Worm (Caenorhabditis elegans): ENCODE measurements around the gene sre-49.

sre-49 gene

DNA sequence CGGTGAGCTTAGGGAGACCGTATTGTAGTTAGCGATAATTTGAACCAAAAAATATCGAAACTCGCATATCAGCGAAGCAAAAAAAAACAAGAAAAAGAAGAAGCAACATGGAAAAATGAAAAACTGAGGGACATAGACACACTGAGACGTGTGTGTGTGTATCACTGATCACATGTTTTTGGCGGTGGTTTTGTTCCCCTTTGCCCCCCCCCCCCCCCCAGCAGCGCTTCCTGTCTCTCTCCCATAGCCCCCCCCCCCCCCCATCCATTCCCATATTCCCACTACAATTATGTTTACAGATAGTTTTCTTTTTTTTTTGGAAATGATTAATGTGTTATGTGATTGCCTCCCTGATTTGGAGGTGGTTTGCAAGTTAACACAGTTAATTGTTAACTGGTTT is 50.6 kb downstream of the sre-49 start:
- no peak for TF ChIP-seq zag-1 (tag; optimal IDR thresholded peaks at IDR 0.05)
- no peak for TF ChIP-seq nhr-25 (tag; optimal IDR thresholded peaks at IDR 0.05)
- TF ChIP-seq blmp-1 (tag; optimal IDR thresholded peaks at IDR 0.05; ENCODE audit: insufficient read depth): no peak
- no peak for TF ChIP-seq lin-39 (tag; optimal IDR thresholded peaks at IDR 0.05)
- no peak for TF ChIP-seq unc-39 (tag; optimal IDR thresholded peaks at IDR 0.05)
- no peak for TF ChIP-seq sma-3 (GFP tag; optimal IDR thresholded peaks at IDR 0.05)
- no peak for TF ChIP-seq unc-62 (GFP tag; optimal IDR thresholded peaks at IDR 0.05)
